Fruit fly (Drosophila melanogaster): ENCODE results near the gene CG12985.

DNA sequence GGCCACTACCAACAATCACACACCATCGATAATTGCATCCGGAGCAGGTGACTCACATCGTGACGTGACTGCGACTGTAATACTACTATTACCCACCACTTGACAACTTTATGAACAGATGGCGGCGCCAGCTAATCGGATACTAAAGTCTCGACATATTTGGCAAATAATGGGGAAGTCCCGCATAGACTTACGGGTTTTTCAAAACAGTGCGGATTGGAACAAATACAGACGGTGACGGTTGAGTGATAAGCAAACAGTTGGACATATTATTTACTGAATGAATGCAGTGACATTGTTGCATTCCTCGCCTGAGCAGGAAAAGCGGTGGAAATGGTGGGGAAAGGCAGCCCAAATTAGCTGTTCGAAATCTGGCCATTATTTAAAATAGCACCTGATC, 7.0 kb upstream of the CG12985 start:
- TF ChIP-seq CG8301 (tag; optimal IDR thresholded peaks at IDR 0.05) (no peak), CG8159 (tag; optimal IDR thresholded peaks at IDR 0.05) (no peak), CG15710 (tag; optimal IDR thresholded peaks at IDR 0.05) (no peak), CG12605 (GFP tag; IDR thresholded peaks at IDR 0.05) (no peak), gl (tag; optimal IDR thresholded peaks at IDR 0.05) (no peak), fd96Ca (GFP tag; IDR thresholded peaks at IDR 0.05) (no peak), Pif1B (GFP tag; optimal IDR thresholded peaks at IDR 0.05) (no peak), rn (GFP tag; IDR thresholded peaks at IDR 0.05) (no peak), CG9948 (tag; optimal IDR thresholded peaks at IDR 0.05) (no peak), CG17806 (tag; optimal IDR thresholded peaks at IDR 0.05) (no peak)

Measured in whole organism, pupa.